Fruit fly (Drosophila melanogaster): Measurements from ENCODE around the gene Nrt.

Gene Nrt

dm6 chr3L:16805806-16806719, 40.2 kb downstream of the Nrt start (continued):
- TF ChIP-seq CG5245 (GFP tag; optimal IDR thresholded peaks at IDR 0.05), result no peak
- TF ChIP-seq Opbp (GFP tag; IDR thresholded peaks at IDR 0.05; ENCODE audit: partially characterized antibody), result no peak
- TF ChIP-seq GATAe (GFP tag; conservative IDR thresholded peaks at IDR 0.05), result no peak
- peak; percentile 42 for TF ChIP-seq bigmax (GFP tag; optimal IDR thresholded peaks at IDR 0.05)
- TF ChIP-seq Mes4 (GFP tag; optimal IDR thresholded peaks at IDR 0.05), result peak; percentile 14
- TF ChIP-seq CG8944 (GFP tag; optimal IDR thresholded peaks at IDR 0.05), result peak; percentile 9
- TF ChIP-seq CG4707 (GFP tag; optimal IDR thresholded peaks at IDR 0.05), result no peak
- no peak for TF ChIP-seq CG15479 (GFP tag; optimal IDR thresholded peaks at IDR 0.05)
- TF ChIP-seq psq (GFP tag; optimal IDR thresholded peaks at IDR 0.05), result no peak
- no peak for TF ChIP-seq sd (tag; optimal IDR thresholded peaks at IDR 0.05)
- no peak for TF ChIP-seq ken (GFP tag; IDR thresholded peaks at IDR 0.05)
- no peak for TF ChIP-seq crp (GFP tag; optimal IDR thresholded peaks at IDR 0.05)
- TF ChIP-seq hth (optimal IDR thresholded peaks at IDR 0.05), result no peak
- TF ChIP-seq CG2120 (GFP tag; optimal IDR thresholded peaks at IDR 0.05), result peak; percentile 83
- TF ChIP-seq nau (GFP tag; optimal IDR thresholded peaks at IDR 0.05), result peak; percentile 12
- TF ChIP-seq gfzf (GFP tag; optimal IDR thresholded peaks at IDR 0.05), result no peak
- TF ChIP-seq pb (GFP tag; optimal IDR thresholded peaks at IDR 0.05), result peak; percentile 1
- no peak for TF ChIP-seq bbx (GFP tag; IDR thresholded peaks at IDR 0.05; ENCODE audit: partially characterized antibody)
- TF ChIP-seq Fer1 (GFP tag; optimal IDR thresholded peaks at IDR 0.05), result peak; percentile 75
- TF ChIP-seq CG4730 (GFP tag; IDR thresholded peaks at IDR 0.05), result no peak
- peak; percentile 25 for TF ChIP-seq disco-r (GFP tag; optimal IDR thresholded peaks at IDR 0.05)
- TF ChIP-seq Dll (GFP tag; IDR thresholded peaks at IDR 0.05; ENCODE audit: partially characterized antibody), result no peak
- peak; percentile 28 for TF ChIP-seq Dad (GFP tag; optimal IDR thresholded peaks at IDR 0.05)
- no peak for TF ChIP-seq eyg (GFP tag; optimal IDR thresholded peaks at IDR 0.05)
- peak; percentile 27 for TF ChIP-seq Ssrp (tag; optimal IDR thresholded peaks at IDR 0.05)
- TF ChIP-seq tup (GFP tag; optimal IDR thresholded peaks at IDR 0.05), result no peak
- no peak for TF ChIP-seq dmrt11E (tag; optimal IDR thresholded peaks at IDR 0.05)
- peak; percentile 25 for TF ChIP-seq jumu (GFP tag; optimal IDR thresholded peaks at IDR 0.05)
- peak; percentile 20 for TF ChIP-seq CG6813 (GFP tag; optimal IDR thresholded peaks at IDR 0.05)
- TF ChIP-seq CG16779 (GFP tag; IDR thresholded peaks at IDR 0.05), result peak; percentile 39; the same call in 1 of the 2 replicates
- TF ChIP-seq hkb (optimal IDR thresholded peaks at IDR 0.05), result no peak
- TF ChIP-seq hkb (GFP tag; IDR thresholded peaks at IDR 0.05), result peak; percentile 31; the same call in 1 of the 2 replicates
- TF ChIP-seq bab2 (GFP tag; optimal IDR thresholded peaks at IDR 0.05), result peak; percentile 52
- no peak for TF ChIP-seq pita (GFP tag; optimal IDR thresholded peaks at IDR 0.05)
- peak; percentile 29 for TF ChIP-seq slp2 (GFP tag; optimal IDR thresholded peaks at IDR 0.05)
- TF ChIP-seq YL-1 (GFP tag; optimal IDR thresholded peaks at IDR 0.05), result no peak
- TF ChIP-seq B-H1 (GFP tag; IDR thresholded peaks at IDR 0.05), result no peak
- peak; percentile 75 for TF ChIP-seq row (GFP tag; IDR thresholded peaks at IDR 0.05)
- TF ChIP-seq mirr (GFP tag; optimal IDR thresholded peaks at IDR 0.05), result no peak
- TF ChIP-seq pros (GFP tag; optimal IDR thresholded peaks at IDR 0.05), result peak; percentile 29
- TF ChIP-seq CG4360 (GFP tag; IDR thresholded peaks at IDR 0.05), result no peak
- no peak for TF ChIP-seq Jarid2 (GFP tag; optimal IDR thresholded peaks at IDR 0.05)
- TF ChIP-seq vnd (GFP tag; IDR thresholded peaks at IDR 0.05; ENCODE audit: partially characterized antibody), result no peak
- no peak for TF ChIP-seq usp (GFP tag; optimal IDR thresholded peaks at IDR 0.05)
- peak; percentile 50 for TF ChIP-seq lilli (GFP tag; optimal IDR thresholded peaks at IDR 0.05)
- TF ChIP-seq nerfin-1 (tag; optimal IDR thresholded peaks at IDR 0.05), result no peak
- TF ChIP-seq Six4 (GFP tag; optimal IDR thresholded peaks at IDR 0.05), result no peak
- TF ChIP-seq CG2202 (tag; optimal IDR thresholded peaks at IDR 0.05), result peak; percentile 44
- TF ChIP-seq vfl (GFP tag; optimal IDR thresholded peaks at IDR 0.05), result no peak

All from whole organism, embryonic.